Worm (Caenorhabditis elegans): ENCODE measurements around the gene mfn-1.

DNA sequence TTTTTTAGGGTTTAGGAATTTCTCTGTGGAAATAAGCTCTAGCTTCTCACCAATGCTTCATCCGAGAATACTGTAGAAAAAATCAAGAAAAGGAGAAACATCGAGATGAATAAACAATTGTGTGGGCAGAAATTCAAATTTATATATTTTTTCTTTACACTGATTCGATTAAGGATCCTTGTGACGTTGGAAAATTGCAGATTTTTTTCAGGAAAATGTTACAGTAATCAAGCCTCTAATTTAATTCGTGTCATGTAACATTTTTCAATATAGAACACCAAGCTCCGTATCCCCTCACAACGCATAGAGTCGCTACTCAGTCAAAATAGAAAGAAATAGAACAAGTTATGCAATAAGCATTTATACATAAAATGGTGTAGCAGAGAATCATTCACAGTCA, 4.6 kb upstream of the mfn-1 start, which contains the start of gene W02B12.16:
- TF ChIP-seq ceh-45 (GFP tag; IDR thresholded peaks at IDR 0.05): no peak
- no peak for TF ChIP-seq pat-9 (tag; optimal IDR thresholded peaks at IDR 0.05)
- TF ChIP-seq dmd-4 (tag; optimal IDR thresholded peaks at IDR 0.05; ENCODE audit: borderline replicate concordance): no peak
- TF ChIP-seq ceh-24 (tag; optimal IDR thresholded peaks at IDR 0.05): no peak
- no peak for TF ChIP-seq pqm-1 (tag; optimal IDR thresholded peaks at IDR 0.05)
- TF ChIP-seq che-1 (tag; optimal IDR thresholded peaks at IDR 0.05): no peak
- TF ChIP-seq hlh-30 (tag; optimal IDR thresholded peaks at IDR 0.05; ENCODE audit: insufficient read depth): no peak
- TF ChIP-seq lin-11 (tag; optimal IDR thresholded peaks at IDR 0.05): no peak
- no peak for TF ChIP-seq ama-1 (optimal IDR thresholded peaks at IDR 0.05)
- no peak for TF ChIP-seq ceh-22 (tag; optimal IDR thresholded peaks at IDR 0.05)
- TF ChIP-seq hlh-15 (tag; optimal IDR thresholded peaks at IDR 0.05): no peak

All from whole organism, late embryonic.